Worm (Caenorhabditis elegans) whole organism, late embryonic: ENCODE data around the gene D1044.4.

ENCODE experiments used
- elt-4 ChIP-seq: sonication (generic microtip); optimal IDR thresholded peaks from 2 replicates; lab custom pipeline; 2016; ENCODE audit warnings: missing genetic modification characterization, missing compliant biosample characterization
- nhr-11 ChIP-seq: fragments of 150-350 bp; optimal IDR thresholded peaks from 2 replicates; lab custom pipeline; 2014; ENCODE audit warnings: missing biosample characterization, missing genetic modification characterization

ce11 chrIII:5504164-5504563 lies 17.7 kb downstream of the D1044.4 start:
- no peak for TF ChIP-seq nhr-11
- no peak for TF ChIP-seq elt-4 (tag; lab: Kevin White, UChicago)
